Fruit fly (Drosophila melanogaster) whole organism, wandering third instar larva: Measurements from ENCODE around the gene Trf5.

ENCODE experiments used
- Abd-B ChIP-seq: fragments of >200 bp; optimal IDR thresholded peaks from 2 replicates; lab custom pipeline; 2017; ENCODE audit warnings: missing biosample characterization, missing genetic modification characterization
- CG32264 ChIP-seq: fragments of 200-800 bp; sonication (Bioruptor generic); optimal IDR thresholded peaks from 2 replicates; lab custom pipeline; 2016; ENCODE audit warnings: missing biosample characterization, missing genetic modification characterization
- CG9705 ChIP-seq: fragments of 200-800 bp; sonication (Bioruptor generic); optimal IDR thresholded peaks from 2 replicates; lab custom pipeline; 2018; ENCODE audit warnings: missing biosample characterization, mild to moderate bottlenecking, missing genetic modification characterization
- CrebA ChIP-seq: fragments of 200-800 bp; sonication (Bioruptor generic); optimal IDR thresholded peaks from 2 replicates; lab custom pipeline; 2016; ENCODE audit warnings: missing biosample characterization, mild to moderate bottlenecking, missing genetic modification characterization, borderline replicate concordance
- Dfd ChIP-seq: fragments of >200 bp; optimal IDR thresholded peaks from 2 replicates; lab custom pipeline; 2017; ENCODE audit warnings: missing biosample characterization, missing genetic modification characterization
- Dif ChIP-seq: fragments of 200-275, 200-300 bp; sonication (Bioruptor generic); optimal IDR thresholded peaks from 2 replicates; lab custom pipeline; 2018; ENCODE audit warnings: missing biosample characterization, missing genetic modification characterization; ENCODE audit not compliant: partially characterized antibody
- GATAd ChIP-seq: sonication (Bioruptor generic); optimal IDR thresholded peaks from 2 replicates; lab custom pipeline; 2016; ENCODE audit warnings: missing biosample characterization, missing genetic modification characterization
- Hnf4 ChIP-seq: fragments of 200-800 bp; sonication (Bioruptor generic); optimal IDR thresholded peaks from 2 replicates; lab custom pipeline; 2016; ENCODE audit warnings: missing biosample characterization, mild to moderate bottlenecking, missing genetic modification characterization
- Hr78 ChIP-seq: fragments of >200 bp; optimal IDR thresholded peaks from 2 replicates; lab custom pipeline; 2017; ENCODE audit warnings: missing biosample characterization, missing genetic modification characterization
- Hr83 ChIP-seq: fragments of 200-300 bp; sonication (Bioruptor generic); optimal IDR thresholded peaks from 2 replicates; lab custom pipeline; 2016; ENCODE audit warnings: missing biosample characterization, mild to moderate bottlenecking, missing genetic modification characterization, moderate library complexity; ENCODE audit not compliant: poor library complexity, severe bottlenecking
- Jra ChIP-seq: sonication (Bioruptor generic); optimal IDR thresholded peaks from 2 replicates; lab custom pipeline; 2016; ENCODE audit warnings: missing biosample characterization, missing genetic modification characterization
- Myc ChIP-seq: fragments of >200 bp; optimal IDR thresholded peaks from 2 replicates; lab custom pipeline; 2017
- Rel ChIP-seq, 2 experiments: fragments of 200-800 bp; sonication (Bioruptor generic) in 1 of 2; optimal IDR thresholded peaks; 2 replicates in 1 of 2; 3 replicates in 1 of 2; lab custom pipeline; 2016 to 2019; ENCODE audit warnings: mild to moderate bottlenecking in 2 of 2, missing biosample characterization in 2 of 2, missing genetic modification characterization in 2 of 2, moderate library complexity in 1 of 2
- Sp1 ChIP-seq: fragments of 200-800 bp; sonication (Bioruptor generic); optimal IDR thresholded peaks from 3 replicates; lab custom pipeline; 2019; ENCODE audit warnings: missing biosample characterization, mild to moderate bottlenecking, missing genetic modification characterization, moderate library complexity
- Vsx2 ChIP-seq: fragments of 200-300, 225-300 bp; sonication (Bioruptor generic); optimal IDR thresholded peaks from 2 replicates; lab custom pipeline; 2018; ENCODE audit warnings: missing biosample characterization, missing genetic modification characterization; ENCODE audit not compliant: partially characterized antibody
- br ChIP-seq: fragments of 200-800 bp; sonication (Bioruptor generic); optimal IDR thresholded peaks from 2 replicates; lab custom pipeline; 2016; ENCODE audit warnings: missing biosample characterization, missing genetic modification characterization
- brk ChIP-seq: fragments of 200-800 bp; sonication (Bioruptor generic); optimal IDR thresholded peaks from 2 replicates; lab custom pipeline; 2016; ENCODE audit warnings: missing biosample characterization, mild to moderate bottlenecking, missing genetic modification characterization
- dl ChIP-seq, 2 experiments: fragments of 175-275, 200-275 bp in 1 of 2; fragments of 200-275 bp in 1 of 2; sonication (Bioruptor generic); optimal IDR thresholded peaks; lab custom pipeline; 2018; ENCODE audit warnings: mild to moderate bottlenecking in 2 of 2, missing biosample characterization in 2 of 2, missing genetic modification characterization in 2 of 2, moderate library complexity in 2 of 2; ENCODE audit not compliant: partially characterized antibody in 2 of 2, insufficient read depth in 1 of 2
- dmrt93B ChIP-seq: fragments of 200-800 bp; sonication (Bioruptor generic); optimal IDR thresholded peaks from 2 replicates; lab custom pipeline; 2018; ENCODE audit warnings: missing biosample characterization, mild to moderate bottlenecking, missing genetic modification characterization
- dsf ChIP-seq: sonication (Bioruptor generic); optimal IDR thresholded peaks from 2 replicates; lab custom pipeline; 2016; ENCODE audit warnings: missing biosample characterization, missing genetic modification characterization, borderline replicate concordance
- ey ChIP-seq: fragments of 200-800 bp; sonication (Bioruptor generic); optimal IDR thresholded peaks from 2 replicates; lab custom pipeline; 2016; ENCODE audit warnings: missing biosample characterization, missing genetic modification characterization
- foxo ChIP-seq, 2 experiments: fragments of 200-800 bp; sonication (Bioruptor generic); optimal IDR thresholded peaks; 2 replicates in 1 of 2; 3 replicates in 1 of 2; lab custom pipeline; 2016 to 2017; ENCODE audit warnings: missing biosample characterization in 2 of 2, missing genetic modification characterization in 2 of 2
- fru ChIP-seq: fragments of 200-800 bp; sonication (Bioruptor generic); optimal IDR thresholded peaks from 3 replicates; lab custom pipeline; 2016; ENCODE audit warnings: missing biosample characterization, mild to moderate bottlenecking, missing genetic modification characterization
- h ChIP-seq: fragments of 200-800 bp; sonication (Bioruptor generic); optimal IDR thresholded peaks from 3 replicates; lab custom pipeline; 2016; ENCODE audit warnings: missing biosample characterization, mild to moderate bottlenecking, missing genetic modification characterization
- jim ChIP-seq: fragments of 175-275, 200-325 bp; sonication (Bioruptor generic); optimal IDR thresholded peaks from 2 replicates; lab custom pipeline; 2016; ENCODE audit warnings: missing biosample characterization, mild to moderate bottlenecking, missing genetic modification characterization
- lola ChIP-seq: fragments of >200 bp; optimal IDR thresholded peaks from 2 replicates; lab custom pipeline; 2017; ENCODE audit warnings: missing biosample characterization, missing genetic modification characterization
- pan ChIP-seq: fragments of >200 bp; optimal IDR thresholded peaks from 2 replicates; lab custom pipeline; 2017
- psq ChIP-seq: fragments of 200-800 bp; sonication (Bioruptor generic); optimal IDR thresholded peaks from 3 replicates; lab custom pipeline; 2017; ENCODE audit warnings: missing biosample characterization, mild to moderate bottlenecking, missing genetic modification characterization, moderate library complexity
- rgr ChIP-seq: fragments of 200-800 bp; sonication (Bioruptor generic); optimal IDR thresholded peaks from 3 replicates; lab custom pipeline; 2016; ENCODE audit warnings: missing biosample characterization, mild to moderate bottlenecking, missing genetic modification characterization
- sage ChIP-seq: fragments of 200-800 bp; sonication (Bioruptor generic); optimal IDR thresholded peaks from 2 replicates; lab custom pipeline; 2016; ENCODE audit warnings: missing biosample characterization, mild to moderate bottlenecking, missing genetic modification characterization
- tai ChIP-seq: sonication (Bioruptor generic); optimal IDR thresholded peaks from 2 replicates; lab custom pipeline; 2016; ENCODE audit warnings: missing biosample characterization, missing genetic modification characterization
- usp ChIP-seq: fragments of >200 bp; optimal IDR thresholded peaks from 2 replicates; lab custom pipeline; 2017; ENCODE audit warnings: missing biosample characterization, missing genetic modification characterization

The Trf5 gene

dm6 chr2L:2729882-2730281 is 33.6 kb upstream of the Trf5 start:
- TF ChIP-seq Sp1 (GFP tag; lab: Kevin White, UChicago) (no peak), Hnf4 (GFP tag; lab: Kevin White, UChicago) (no peak), Hr83 (no peak), CrebA (GFP tag; lab: Kevin White, UChicago) (no peak), Myc (lab: Kevin White, UChicago) (no peak), rgr (GFP tag; lab: Kevin White, UChicago) (no peak), lola (GFP tag; lab: Kevin White, UChicago) (no peak), CG9705 (GFP tag; lab: Kevin White, UChicago) (no peak), psq (no peak), Jra (GFP tag; lab: Kevin White, UChicago) (no peak), Dif (GFP tag; lab: Kevin White, UChicago) (no peak), dsf (GFP tag; lab: Kevin White, UChicago) (no peak), foxo (GFP tag; optimal IDR thresholded peaks at IDR 0.05; lab: Kevin White, UChicago) (no peak), Dfd (GFP tag; lab: Kevin White, UChicago) (no peak), brk (GFP tag; lab: Kevin White, UChicago) (no peak), fru (GFP tag; lab: Kevin White, UChicago) (no peak), Abd-B (GFP tag; lab: Kevin White, UChicago) (no peak), Vsx2 (GFP tag; lab: Kevin White, UChicago) (no peak)

dm6 chr2L:2728577-2728976 is 32.3 kb upstream of the Trf5 start:
- TF ChIP-seq usp (GFP tag; lab: Kevin White, UChicago) (no peak), rgr (GFP tag; lab: Kevin White, UChicago) (no peak), Myc (lab: Kevin White, UChicago) (no peak), lola (GFP tag; lab: Kevin White, UChicago) (no peak), sage (GFP tag; lab: Kevin White, UChicago) (no peak), Jra (GFP tag; lab: Kevin White, UChicago) (no peak), Sp1 (GFP tag; lab: Kevin White, UChicago) (no peak), h (GFP tag; lab: Kevin White, UChicago) (no peak), fru (GFP tag; lab: Kevin White, UChicago) (no peak), Rel (GFP tag; optimal IDR thresholded peaks at IDR 0.05; lab: Kevin White, UChicago) (no peak), Rel (tag; optimal IDR thresholded peaks at IDR 0.05; lab: Kevin White, UChicago) (no peak), ey (GFP tag; lab: Kevin White, UChicago) (no peak), dl (GFP tag; optimal IDR thresholded peaks at IDR 0.05; lab: Kevin White, UChicago; ENCODE audit: insufficient read depth in 1 of 2, partially characterized antibody in 2 of 2) (no peak), br (no peak), dsf (GFP tag; lab: Kevin White, UChicago) (no peak), dmrt93B (GFP tag; lab: Kevin White, UChicago) (no peak), foxo (GFP tag; optimal IDR thresholded peaks at IDR 0.05; lab: Kevin White, UChicago) (no peak), CG32264 (GFP tag; lab: Kevin White, UChicago) (no peak), brk (GFP tag; lab: Kevin White, UChicago) (no peak), CG9705 (GFP tag; lab: Kevin White, UChicago) (no peak)

dm6 chr2L:2727812-2728211 is 31.6 kb upstream of the Trf5 start:
- no peak for TF ChIP-seq dl (GFP tag; optimal IDR thresholded peaks at IDR 0.05; lab: Kevin White, UChicago; ENCODE audit: insufficient read depth in 1 of 2, partially characterized antibody in 2 of 2)
- no peak for TF ChIP-seq dmrt93B (GFP tag; lab: Kevin White, UChicago)
- no peak for TF ChIP-seq Hr78 (GFP tag; lab: Kevin White, UChicago)
- no peak for TF ChIP-seq br
- no peak for TF ChIP-seq GATAd (GFP tag; lab: Kevin White, UChicago)
- TF ChIP-seq foxo (GFP tag; optimal IDR thresholded peaks at IDR 0.05; lab: Kevin White, UChicago) = no peak
- TF ChIP-seq Hr83 = no peak
- no peak for TF ChIP-seq Dif (GFP tag; lab: Kevin White, UChicago)
- TF ChIP-seq sage (GFP tag; lab: Kevin White, UChicago) = no peak
- no peak for TF ChIP-seq pan (lab: Kevin White, UChicago)
- no peak for TF ChIP-seq jim (GFP tag; lab: Kevin White, UChicago)
- TF ChIP-seq fru (GFP tag; lab: Kevin White, UChicago) = no peak
- TF ChIP-seq Vsx2 (GFP tag; lab: Kevin White, UChicago) = no peak
- TF ChIP-seq tai = no peak
